Fruit fly (Drosophila melanogaster): ENCODE results near the gene agt.

- TF ChIP-seq CG8478 (optimal IDR thresholded peaks at IDR 0.05) (no peak), CTCF (optimal IDR thresholded peaks at IDR 0.05) (no peak)
Measured at dm6 chr3R:6665117-6665654, 5.3 kb upstream of the agt start.

Data from S2 (cell line).